Worm (Caenorhabditis elegans) whole organism, midembryonic: Measurements from ENCODE around the gene F01G10.10.
A peak's percentile ranks its signal among the peaks of the same experiment; 100 is the strongest.

Experiments used
- T22C8.4 ChIP-seq: fragments of 200-800 bp; sonication (Bioruptor generic); IDR thresholded peaks from 2 replicates; pipeline ENCODE4 v1.3.6; 2022; ENCODE audit warnings: missing genetic modification characterization, missing compliant biosample characterization
- cog-1 ChIP-seq: sonication (generic microtip); optimal IDR thresholded peaks from 2 replicates; lab custom pipeline; 2016; ENCODE audit warnings: missing genetic modification characterization, missing compliant biosample characterization
- flt-1 ChIP-seq: fragments of 200-800 bp; sonication (Bioruptor generic); IDR thresholded peaks from 2 replicates; pipeline ENCODE4 v1.3.6; 2022; ENCODE audit warnings: missing genetic modification characterization, missing compliant biosample characterization
- klf-2 ChIP-seq: fragments of 200-800 bp; sonication (Bioruptor generic); conservative IDR thresholded peaks from 2 replicates; pipeline ENCODE4 v1.3.6; 2022; ENCODE audit warnings: missing genetic modification reagents, missing genetic modification characterization, missing compliant biosample characterization
- med-1 ChIP-seq: sonication (generic microtip); optimal IDR thresholded peaks from 2 replicates; lab custom pipeline; 2017; ENCODE audit warnings: missing genetic modification characterization, mild to moderate bottlenecking, missing compliant biosample characterization, antibody characterized with exemption, missing genetic modification reagents; ENCODE audit not compliant: insufficient read depth
- ref-1 ChIP-seq: fragments of 200-800 bp; sonication (Bioruptor generic); conservative IDR thresholded peaks from 2 replicates; pipeline ENCODE4 v1.3.6; 2022; ENCODE audit warnings: missing genetic modification reagents, missing genetic modification characterization, missing compliant biosample characterization
- tab-1 ChIP-seq: fragments of 200-800 bp; sonication (Bioruptor generic); IDR thresholded peaks from 2 replicates; pipeline ENCODE4 v1.3.6; 2022; ENCODE audit warnings: missing genetic modification characterization, missing compliant biosample characterization
- ztf-23 ChIP-seq: fragments of 200-800 bp; sonication (Bioruptor generic); IDR thresholded peaks from 2 replicates; pipeline ENCODE4 v1.3.6; 2022; ENCODE audit warnings: missing genetic modification reagents, missing genetic modification characterization, missing compliant biosample characterization
- ztf-29 ChIP-seq: fragments of 200-800 bp; sonication (Bioruptor generic); IDR thresholded peaks from 2 replicates; pipeline ENCODE4 v1.3.6; 2022; ENCODE audit warnings: missing genetic modification reagents, missing genetic modification characterization, missing compliant biosample characterization

The F01G10.10 gene

DNA sequence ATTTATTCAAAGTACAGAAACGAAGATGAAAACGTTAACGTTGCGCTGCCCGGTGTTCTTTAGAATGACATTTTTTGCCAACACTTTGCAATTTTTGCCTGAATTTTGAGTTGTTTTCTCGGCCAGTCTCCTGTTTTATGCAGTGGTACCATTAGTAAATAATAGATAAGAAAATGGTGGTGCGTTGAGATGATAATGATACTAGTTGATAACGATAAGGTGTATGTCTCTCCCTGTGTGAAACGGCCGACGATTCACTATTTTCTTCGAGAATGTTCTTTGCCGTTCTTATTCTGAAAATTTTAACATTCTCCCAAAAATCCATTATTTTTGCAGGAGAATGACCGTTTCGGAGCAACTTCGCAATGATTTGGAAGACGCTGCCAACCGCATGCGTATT, 2.7 kb upstream of the F01G10.10 start, which contains the start of gene tkt-1:
Gene tkt-1 (plus strand): TSS at position 337 of the 400 bp plus-strand sequence.
- TF ChIP-seq med-1 (GFP tag; lab: Kevin White, UChicago) (no peak), ztf-23 (no peak), flt-1 (GFP tag; lab: Robert Waterston, UW) (no peak), ref-1 (GFP tag; lab: Robert Waterston, UW) (no peak), klf-2 (GFP tag; lab: Robert Waterston, UW) (no peak), ztf-29 (GFP tag; lab: Robert Waterston, UW) (no peak)

DNA sequence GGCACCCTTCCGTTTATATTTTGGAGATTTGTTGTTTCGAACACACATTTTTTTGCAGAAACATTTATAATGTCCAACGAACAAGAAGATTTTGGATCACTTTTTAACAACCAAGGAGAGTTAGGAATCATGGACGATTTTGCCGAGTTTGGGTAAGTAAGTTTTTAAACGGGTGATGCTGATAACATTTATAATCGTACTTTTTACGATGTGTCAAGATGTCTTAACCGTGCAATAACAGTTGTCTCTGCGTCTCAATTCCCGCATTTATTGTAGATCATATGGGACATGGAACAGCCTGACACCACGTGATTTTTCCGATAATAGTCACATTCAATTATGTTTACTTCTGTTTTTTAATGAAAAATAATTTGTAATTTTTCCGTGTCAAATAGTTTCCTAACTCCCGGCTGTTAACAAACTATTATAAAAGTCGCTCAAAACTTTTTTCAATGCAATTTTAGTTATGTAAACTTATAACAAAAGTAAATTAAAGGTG, 4.7 kb downstream of the F01G10.10 start, which contains the start of gene daf-14:
Gene daf-14 (plus strand): TSS at position 51 of the 499 bp plus-strand sequence.
- TF ChIP-seq ztf-23 (no peak), med-1 (GFP tag; lab: Kevin White, UChicago) (no peak), ref-1 (GFP tag; lab: Robert Waterston, UW) (no peak), T22C8.4 (GFP tag; lab: Robert Waterston, UW) (no peak), ztf-29 (GFP tag; lab: Robert Waterston, UW) (no peak), flt-1 (GFP tag; lab: Robert Waterston, UW) (no peak), cog-1 (no peak), klf-2 (GFP tag; lab: Robert Waterston, UW) (no peak), tab-1 (GFP tag; lab: Robert Waterston, UW) (no peak)

- TF ChIP-seq ztf-23: no peak
- TF ChIP-seq med-1 (GFP tag; lab: Kevin White, UChicago): no peak
- TF ChIP-seq cog-1: no peak
- no peak for TF ChIP-seq flt-1 (GFP tag; lab: Robert Waterston, UW)
- TF ChIP-seq T22C8.4 (GFP tag; lab: Robert Waterston, UW): no peak
- no peak for TF ChIP-seq ztf-29 (GFP tag; lab: Robert Waterston, UW)
- TF ChIP-seq tab-1 (GFP tag; lab: Robert Waterston, UW): no peak
- TF ChIP-seq klf-2 (GFP tag; lab: Robert Waterston, UW): no peak
- no peak for TF ChIP-seq ref-1 (GFP tag; lab: Robert Waterston, UW)
Observed at ce11 chrIV:10251261-10251660, 5.3 kb downstream of the F01G10.10 start.

DNA sequence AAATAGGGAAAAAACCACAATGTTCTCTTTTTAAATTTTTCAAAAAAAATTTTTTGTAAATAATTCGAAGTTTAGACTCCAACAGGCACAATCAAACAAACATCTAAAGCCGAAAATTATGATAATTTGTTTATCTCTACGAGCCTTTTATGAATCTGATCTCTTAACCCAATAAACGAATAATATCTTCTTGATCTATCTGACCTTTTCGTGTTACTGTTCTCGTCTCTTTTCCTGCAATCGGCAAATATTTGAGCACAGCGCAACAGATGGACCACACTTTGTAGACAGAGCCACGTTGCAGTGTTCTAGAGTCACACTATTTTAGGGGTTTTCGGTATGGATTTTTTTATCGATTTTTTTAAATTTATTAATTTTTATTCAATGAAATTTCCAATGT, 5.8 kb downstream of the F01G10.10 start:
- TF ChIP-seq ref-1 (GFP tag; lab: Robert Waterston, UW): no peak
- TF ChIP-seq T22C8.4 (GFP tag; lab: Robert Waterston, UW): peak; percentile 19; the same call in 1 of the 2 replicates

- no peak for TF ChIP-seq med-1 (GFP tag; lab: Kevin White, UChicago)
- TF ChIP-seq cog-1: peak; percentile 36
Observed at ce11 chrIV:10252350-10252792, 6.4 kb downstream of the F01G10.10 start.

DNA sequence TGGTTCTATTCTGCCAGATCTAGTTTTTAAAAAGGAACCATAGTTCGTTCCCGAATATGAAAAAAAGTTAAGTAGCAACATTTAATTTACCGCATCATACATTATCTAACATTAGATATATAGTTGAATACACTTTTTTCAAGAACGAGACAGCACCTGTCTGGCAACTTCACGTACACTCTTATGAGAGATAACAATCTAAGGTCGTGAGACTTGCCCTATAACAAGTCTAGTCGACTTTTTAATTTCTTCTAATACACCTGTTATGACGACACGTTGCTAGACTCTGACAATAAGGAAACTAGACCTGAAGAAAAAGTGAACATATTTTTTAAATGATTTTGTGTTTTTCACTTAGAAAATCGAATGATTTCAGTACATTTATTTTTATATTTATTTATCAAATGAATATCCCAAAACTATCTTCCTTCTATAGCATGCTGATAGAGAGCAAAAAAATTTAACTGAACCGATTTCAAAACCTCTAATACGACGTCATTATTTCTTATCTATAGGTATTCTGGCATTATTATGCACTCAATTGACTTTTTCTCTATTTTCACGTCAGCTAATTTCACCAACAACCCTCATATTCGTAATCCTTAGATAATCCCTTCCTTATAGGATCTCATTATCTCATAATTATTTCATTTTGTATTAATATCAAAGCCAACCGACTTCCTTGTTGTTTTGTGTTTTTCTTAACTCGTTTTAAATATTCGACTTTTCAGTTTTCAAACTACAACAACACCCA, 7.1 kb downstream of the F01G10.10 start:
- no peak for TF ChIP-seq ztf-23
- no peak for TF ChIP-seq klf-2 (GFP tag; lab: Robert Waterston, UW)
- no peak for TF ChIP-seq tab-1 (GFP tag; lab: Robert Waterston, UW)
- no peak for TF ChIP-seq med-1 (GFP tag; lab: Kevin White, UChicago)
- TF ChIP-seq T22C8.4 (GFP tag; lab: Robert Waterston, UW): no peak
- TF ChIP-seq ztf-29 (GFP tag; lab: Robert Waterston, UW): no peak
- no peak for TF ChIP-seq flt-1 (GFP tag; lab: Robert Waterston, UW)
- TF ChIP-seq cog-1: no peak

ce11 chrIV:10259557-10259956, 13.6 kb downstream of the F01G10.10 start, which contains the start of gene F01G10.9:
TSS of gene F01G10.9 (minus strand) at chrIV:10259657.
- TF ChIP-seq med-1 (GFP tag; lab: Kevin White, UChicago) (no peak), ztf-23 (no peak), klf-2 (GFP tag; lab: Robert Waterston, UW) (no peak), tab-1 (GFP tag; lab: Robert Waterston, UW) (no peak), cog-1 (no peak), ztf-29 (GFP tag; lab: Robert Waterston, UW) (no peak), T22C8.4 (GFP tag; lab: Robert Waterston, UW) (no peak), ref-1 (GFP tag; lab: Robert Waterston, UW) (no peak), flt-1 (GFP tag; lab: Robert Waterston, UW) (no peak)

DNA sequence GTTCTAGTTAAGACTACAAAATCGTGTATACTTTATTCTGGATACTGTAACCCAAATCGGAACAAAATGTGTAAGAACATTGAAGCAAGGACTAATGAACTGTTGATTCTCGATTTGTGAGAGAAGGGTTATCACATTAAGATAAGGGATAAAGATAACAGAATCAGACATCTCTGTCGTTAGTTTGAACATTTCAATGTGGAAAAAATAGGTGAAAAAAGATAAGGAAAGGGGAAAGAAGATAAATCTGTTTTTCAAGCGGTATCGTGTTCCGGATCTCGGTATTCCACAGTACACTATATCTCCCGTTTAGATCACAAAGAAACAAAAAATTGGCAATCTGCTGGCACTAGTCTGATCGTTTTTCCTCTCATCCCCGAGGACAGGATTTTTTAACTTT, 15.1 kb downstream of the F01G10.10 start:
- TF ChIP-seq klf-2 (GFP tag; lab: Robert Waterston, UW) (no peak), ztf-29 (GFP tag; lab: Robert Waterston, UW) (no peak), cog-1 (no peak), med-1 (GFP tag; lab: Kevin White, UChicago) (no peak), ref-1 (GFP tag; lab: Robert Waterston, UW) (no peak)

- TF ChIP-seq tab-1 (GFP tag; lab: Robert Waterston, UW) (0 out of 2 replicates have a peak, but pooled peaks have one; percentile 5), klf-2 (GFP tag; lab: Robert Waterston, UW) (0 out of 2 replicates have a peak, but pooled peaks have one; percentile 25)
Observed at ce11 chrIV:10262882-10263281, 16.9 kb downstream of the F01G10.10 start.
